Fruit fly (Drosophila melanogaster) whole organism, pupa: ENCODE data around the gene CG13088.

ENCODE experiments used
- CG13204 ChIP-seq: fragments of 200-800 bp; sonication (Bioruptor generic); optimal IDR thresholded peaks from 2 replicates; lab custom pipeline; 2018; ENCODE audit warnings: missing biosample characterization, mild to moderate bottlenecking, missing genetic modification characterization, moderate library complexity
- CG32121 ChIP-seq: fragments of 200-800 bp; sonication (Bioruptor generic); IDR thresholded peaks from 2 replicates; pipeline ENCODE4 v1.3.6; 2022; ENCODE audit warnings: missing biosample characterization, missing genetic modification characterization
- CG34367 ChIP-seq: fragments of 200-800 bp; sonication (Bioruptor generic); optimal IDR thresholded peaks from 2 replicates; lab custom pipeline; 2018; ENCODE audit warnings: missing biosample characterization, mild to moderate bottlenecking, missing genetic modification characterization
- CG9948 ChIP-seq: fragments of 200-800 bp; sonication (Bioruptor generic); optimal IDR thresholded peaks from 2 replicates; lab custom pipeline; 2018; ENCODE audit warnings: missing biosample characterization, mild to moderate bottlenecking, missing genetic modification characterization, moderate library complexity
- EcR ChIP-seq: fragments of 200-800 bp; sonication (Bioruptor generic); optimal IDR thresholded peaks from 3 replicates; lab custom pipeline; 2019; ENCODE audit warnings: missing biosample characterization, missing genetic modification characterization, mild to moderate bottlenecking, moderate library complexity, missing genetic modification reagents
- Pif1A ChIP-seq: fragments of 200-800 bp; sonication (Bioruptor generic); optimal IDR thresholded peaks from 3 replicates; lab custom pipeline; 2016; ENCODE audit warnings: missing biosample characterization, missing genetic modification characterization
- Pif1B ChIP-seq: fragments of 200-800 bp; sonication (Bioruptor generic); optimal IDR thresholded peaks from 3 replicates; lab custom pipeline; 2016; ENCODE audit warnings: missing biosample characterization, missing genetic modification characterization

DNA sequence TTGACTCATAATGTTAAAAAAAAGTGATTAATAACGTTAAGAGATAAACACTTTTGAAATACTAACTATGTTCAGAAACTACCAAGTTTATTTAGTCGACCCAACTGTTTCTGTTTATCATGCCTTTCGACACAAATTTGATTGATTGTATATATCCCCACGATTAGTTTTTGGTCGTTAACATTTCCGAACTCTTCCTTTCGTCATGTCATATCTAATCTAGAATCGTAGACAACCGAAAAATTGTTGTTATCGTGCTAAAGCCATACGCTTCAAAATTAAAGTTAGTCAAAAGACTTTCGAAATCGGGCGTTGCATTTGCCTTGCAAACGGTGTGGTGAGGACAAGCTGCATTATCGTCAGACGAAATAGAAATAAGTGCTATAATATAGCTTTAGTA, 41.4 kb downstream of the CG13088 start:
- TF ChIP-seq CG32121 (GFP tag; lab: Robert Waterston, UW) (no peak), CG13204 (GFP tag; lab: Kevin White, UChicago) (no peak), Pif1B (no peak), CG34367 (tag; lab: Kevin White, UChicago) (no peak), EcR (GFP tag; lab: Kevin White, UChicago) (no peak), Pif1A (no peak), CG9948 (tag; lab: Kevin White, UChicago) (no peak)
